Worm (Caenorhabditis elegans) whole organism, mixed stage, embryonic: ENCODE results near the gene C25A8.5.

Experiments
- ceh-43 ChIP-seq: fragments of 200-800 bp; sonication (Bioruptor generic); optimal IDR thresholded peaks from 2 replicates; lab custom pipeline; 2018; ENCODE audit warnings: mild to moderate bottlenecking, missing genetic modification characterization, moderate library complexity, missing compliant biosample characterization
- hlh-1 ChIP-seq: fragments of 150-350 bp; optimal IDR thresholded peaks from 2 replicates; lab custom pipeline; 2014; ENCODE audit warnings: missing biosample characterization, missing genetic modification reagents, missing genetic modification characterization
- mab-5 ChIP-seq: fragments of 150-350 bp; optimal IDR thresholded peaks from 2 replicates; lab custom pipeline; 2014; ENCODE audit warnings: missing biosample characterization, missing genetic modification characterization
- sptf-1 ChIP-seq: sonication (generic microtip); optimal IDR thresholded peaks from 2 replicates; lab custom pipeline; 2017; ENCODE audit warnings: mild to moderate bottlenecking, missing genetic modification characterization, moderate library complexity, missing compliant biosample characterization
- unc-39 ChIP-seq: fragments of 150-350 bp; optimal IDR thresholded peaks from 2 replicates; lab custom pipeline; 2014; ENCODE audit warnings: missing biosample characterization, missing genetic modification characterization
- unc-62 ChIP-seq: fragments of 150-350 bp; optimal IDR thresholded peaks from 2 replicates; lab custom pipeline; 2014; ENCODE audit warnings: missing biosample characterization, missing genetic modification reagents, missing genetic modification characterization

ce11 chrIV:6964508-6964907 is 34.8 kb upstream of the C25A8.5 start, which contains the start of gene B0478.3:
- TF ChIP-seq mab-5 (tag; lab: Kevin White, UChicago) (no peak), sptf-1 (tag; lab: Kevin White, UChicago) (no peak), unc-62 (GFP tag; lab: Kevin White, UChicago) (no peak), ceh-43 (GFP tag; lab: Kevin White, UChicago) (no peak), hlh-1 (tag; lab: Kevin White, UChicago) (no peak), unc-39 (tag; lab: Kevin White, UChicago) (no peak)
